Fruit fly (Drosophila melanogaster) whole organism, prepupa: ENCODE results near the gene Hmbs.

ENCODE experiments used
- Blimp-1 ChIP-seq: fragments of 200-800 bp; sonication (Bioruptor generic); optimal IDR thresholded peaks from 3 replicates; lab custom pipeline; 2017; ENCODE audit warnings: missing biosample characterization, missing genetic modification characterization, mild to moderate bottlenecking, moderate library complexity, missing genetic modification reagents
- CG10631 ChIP-seq: fragments of 200-800 bp; sonication (Bioruptor generic); optimal IDR thresholded peaks from 2 replicates; lab custom pipeline; 2016; ENCODE audit warnings: missing biosample characterization, missing genetic modification characterization
- CG11294 ChIP-seq: fragments of 200-800 bp; sonication (Bioruptor generic); IDR thresholded peaks from 2 replicates; pipeline ENCODE4 v1.3.6; 2022; ENCODE audit warnings: missing biosample characterization, missing genetic modification characterization
- CG11762 ChIP-seq: fragments of 200-800 bp; sonication (Bioruptor generic); optimal IDR thresholded peaks from 3 replicates; lab custom pipeline; 2016; ENCODE audit warnings: missing biosample characterization, missing genetic modification characterization; ENCODE audit not compliant: insufficient read depth
- CG11902 ChIP-seq: fragments of 200-800 bp; sonication (Bioruptor generic); optimal IDR thresholded peaks from 3 replicates; lab custom pipeline; 2016; ENCODE audit warnings: missing biosample characterization, missing genetic modification characterization
- CG15336 ChIP-seq: fragments of 200-800 bp; sonication (Bioruptor generic); IDR thresholded peaks from 2 replicates; pipeline ENCODE4 v1.3.6; 2022; ENCODE audit warnings: missing biosample characterization, missing genetic modification characterization
- CG1621 ChIP-seq: fragments of 200-800 bp; sonication (Bioruptor generic); optimal IDR thresholded peaks from 3 replicates; lab custom pipeline; 2018; ENCODE audit warnings: missing biosample characterization, mild to moderate bottlenecking, missing genetic modification characterization
- CG16779 ChIP-seq: fragments of 200-800 bp; sonication (Bioruptor generic); optimal IDR thresholded peaks from 3 replicates; lab custom pipeline; 2017; ENCODE audit warnings: missing biosample characterization, mild to moderate bottlenecking, missing genetic modification characterization
- CG3032 ChIP-seq: fragments of 200-800 bp; optimal IDR thresholded peaks from 2 replicates; lab custom pipeline; 2019; ENCODE audit warnings: missing biosample characterization, mild to moderate bottlenecking, missing genetic modification characterization, moderate library complexity
- CG31627 ChIP-seq: fragments of 200-800 bp; sonication (Bioruptor generic); optimal IDR thresholded peaks from 3 replicates; lab custom pipeline; 2016; ENCODE audit warnings: missing biosample characterization, missing genetic modification characterization
- CG32006 ChIP-seq: fragments of 200-800 bp; sonication (Bioruptor generic); optimal IDR thresholded peaks from 3 replicates; lab custom pipeline; 2017; ENCODE audit warnings: missing biosample characterization, mild to moderate bottlenecking, missing genetic modification characterization
- CG34406 ChIP-seq: fragments of 200-800 bp; sonication (Bioruptor generic); optimal IDR thresholded peaks from 3 replicates; lab custom pipeline; 2016; ENCODE audit warnings: missing biosample characterization, missing genetic modification characterization
- CG3919 ChIP-seq: fragments of 200-800 bp; sonication (Bioruptor generic); optimal IDR thresholded peaks from 3 replicates; lab custom pipeline; 2016; ENCODE audit warnings: missing biosample characterization, missing genetic modification characterization
- CG4318 ChIP-seq: fragments of 200-800 bp; sonication (Bioruptor generic); optimal IDR thresholded peaks from 3 replicates; lab custom pipeline; 2017; ENCODE audit warnings: missing biosample characterization, mild to moderate bottlenecking, missing genetic modification characterization
- CG6163 ChIP-seq: fragments of 200-800 bp; sonication (Bioruptor generic); IDR thresholded peaks from 3 replicates; pipeline ENCODE4 v1.3.6; 2022; ENCODE audit warnings: missing biosample characterization, missing genetic modification characterization
- CG6276 ChIP-seq: fragments of 200-800 bp; sonication (Bioruptor generic); optimal IDR thresholded peaks from 2 replicates; lab custom pipeline; 2017; ENCODE audit warnings: missing biosample characterization, mild to moderate bottlenecking, missing genetic modification characterization
- CG6792 ChIP-seq: fragments of 200-800 bp; sonication (Bioruptor generic); optimal IDR thresholded peaks from 3 replicates; lab custom pipeline; 2016; ENCODE audit warnings: missing biosample characterization, missing genetic modification characterization
- CG6854 ChIP-seq: fragments of 200-800 bp; sonication (Bioruptor generic); optimal IDR thresholded peaks from 2 replicates; lab custom pipeline; 2017; ENCODE audit warnings: missing biosample characterization, mild to moderate bottlenecking, missing genetic modification characterization
- CG7368 ChIP-seq: fragments of 200-800 bp; sonication (Bioruptor generic); optimal IDR thresholded peaks from 3 replicates; lab custom pipeline; 2016; ENCODE audit warnings: missing biosample characterization, missing genetic modification characterization
- CG8119 ChIP-seq: fragments of 200-800 bp; sonication (Bioruptor generic); IDR thresholded peaks from 3 replicates; pipeline ENCODE4 v1.3.6; 2022; ENCODE audit warnings: missing biosample characterization, missing genetic modification characterization
- CG8319 ChIP-seq: fragments of 200-800 bp; sonication (Bioruptor generic); optimal IDR thresholded peaks from 3 replicates; lab custom pipeline; 2016; ENCODE audit warnings: missing biosample characterization, missing genetic modification characterization
- CG8632 ChIP-seq: fragments of 200-800 bp; sonication (Bioruptor generic); optimal IDR thresholded peaks from 3 replicates; lab custom pipeline; 2016; ENCODE audit warnings: missing biosample characterization, missing genetic modification characterization
- CG9139 ChIP-seq: fragments of 200-800 bp; sonication (Bioruptor generic); optimal IDR thresholded peaks from 3 replicates; lab custom pipeline; 2017; ENCODE audit warnings: missing biosample characterization, mild to moderate bottlenecking, missing genetic modification characterization
- Eip75B ChIP-seq: fragments of 200-800 bp; sonication (Bioruptor generic); optimal IDR thresholded peaks from 3 replicates; lab custom pipeline; 2016; ENCODE audit warnings: missing biosample characterization, missing genetic modification characterization
- Eip78C ChIP-seq: fragments of 200-800 bp; sonication (Bioruptor generic); peaks from one replicate; lab custom pipeline; 2016; ENCODE audit warnings: missing biosample characterization, missing genetic modification characterization
- Eip93F ChIP-seq: fragments of 200-800 bp; sonication (Bioruptor generic); optimal IDR thresholded peaks from 2 replicates; lab custom pipeline; 2016; ENCODE audit warnings: missing biosample characterization, mild to moderate bottlenecking, missing genetic modification characterization
- Ets21C ChIP-seq: fragments of 200-800 bp; sonication (Bioruptor generic); optimal IDR thresholded peaks from 3 replicates; lab custom pipeline; 2016; ENCODE audit warnings: missing biosample characterization, missing genetic modification characterization
- Ets96B ChIP-seq: fragments of 200-800 bp; optimal IDR thresholded peaks from 2 replicates; lab custom pipeline; 2019; ENCODE audit warnings: missing biosample characterization, mild to moderate bottlenecking, missing genetic modification characterization, moderate library complexity
- Gug ChIP-seq: fragments of 200-800 bp; sonication (Bioruptor generic); IDR thresholded peaks from 2 replicates; pipeline ENCODE4 v1.3.6; 2022; ENCODE audit warnings: missing biosample characterization, missing genetic modification characterization
- Hr38 ChIP-seq: sonication (Bioruptor generic); optimal IDR thresholded peaks from 2 replicates; lab custom pipeline; 2016; ENCODE audit warnings: missing biosample characterization, missing genetic modification characterization
- Hr39 ChIP-seq: fragments of 200-800 bp; sonication (Bioruptor generic); optimal IDR thresholded peaks from 2 replicates; lab custom pipeline; 2016; ENCODE audit warnings: missing biosample characterization, missing genetic modification characterization
- Hr4 ChIP-seq: fragments of 200-800 bp; sonication (Bioruptor generic); optimal IDR thresholded peaks from 3 replicates; lab custom pipeline; 2016; ENCODE audit warnings: missing biosample characterization, missing genetic modification characterization
- Lpt ChIP-seq: fragments of 200-800 bp; sonication (Bioruptor generic); optimal IDR thresholded peaks from 3 replicates; lab custom pipeline; 2016; ENCODE audit warnings: missing biosample characterization, missing genetic modification characterization
- Met ChIP-seq: fragments of 200-800 bp; sonication (Bioruptor generic); optimal IDR thresholded peaks from 3 replicates; lab custom pipeline; 2016; ENCODE audit warnings: missing biosample characterization, missing genetic modification characterization
- OdsH ChIP-seq: fragments of 200-800 bp; sonication (Bioruptor generic); optimal IDR thresholded peaks from 3 replicates; lab custom pipeline; 2016; ENCODE audit warnings: missing biosample characterization, missing genetic modification characterization
- Smox ChIP-seq: fragments of 200-800 bp; sonication (Bioruptor generic); optimal IDR thresholded peaks from 3 replicates; lab custom pipeline; 2016; ENCODE audit warnings: missing biosample characterization, missing genetic modification characterization
- Sox14 ChIP-seq: fragments of 200-800 bp; sonication (Bioruptor generic); optimal IDR thresholded peaks from 3 replicates; lab custom pipeline; 2016; ENCODE audit warnings: missing biosample characterization, missing genetic modification characterization
- achi ChIP-seq: fragments of 200-800 bp; sonication (Bioruptor generic); optimal IDR thresholded peaks from 3 replicates; lab custom pipeline; 2016; ENCODE audit warnings: missing biosample characterization, missing genetic modification characterization
- acj6 ChIP-seq: fragments of 200-800 bp; sonication (Bioruptor generic); optimal IDR thresholded peaks from 3 replicates; lab custom pipeline; 2016; ENCODE audit warnings: missing biosample characterization, missing genetic modification characterization
- cyc ChIP-seq: fragments of 200-800 bp; sonication (Bioruptor generic); optimal IDR thresholded peaks from 3 replicates; lab custom pipeline; 2016; ENCODE audit warnings: missing biosample characterization, missing genetic modification characterization
- dac ChIP-seq: fragments of 200-800 bp; sonication (Bioruptor generic); optimal IDR thresholded peaks from 2 replicates; lab custom pipeline; 2017; ENCODE audit warnings: missing biosample characterization, mild to moderate bottlenecking, missing genetic modification characterization
- dsx ChIP-seq: fragments of 200-800 bp; optimal IDR thresholded peaks from 3 replicates; lab custom pipeline; 2019; ENCODE audit warnings: missing biosample characterization, mild to moderate bottlenecking, missing genetic modification characterization, moderate library complexity; ENCODE audit not compliant: poor library complexity, severe bottlenecking
- eg ChIP-seq: fragments of 200-800 bp; sonication (Bioruptor generic); IDR thresholded peaks from 3 replicates; pipeline ENCODE4 v1.3.6; 2022; ENCODE audit warnings: missing biosample characterization, missing genetic modification characterization
- esn ChIP-seq: fragments of 200-800 bp; sonication (Bioruptor generic); optimal IDR thresholded peaks from 2 replicates; lab custom pipeline; 2016; ENCODE audit warnings: missing biosample characterization, mild to moderate bottlenecking, missing genetic modification characterization, moderate library complexity
- fd59A ChIP-seq: fragments of 200-800 bp; sonication (Bioruptor generic); optimal IDR thresholded peaks from 2 replicates; lab custom pipeline; 2017; ENCODE audit warnings: missing biosample characterization, mild to moderate bottlenecking, missing genetic modification characterization, missing genetic modification reagents
- net ChIP-seq: fragments of 200-800 bp; sonication (Bioruptor generic); optimal IDR thresholded peaks from 3 replicates; lab custom pipeline; 2016; ENCODE audit warnings: missing biosample characterization, missing genetic modification characterization
- pdm3 ChIP-seq: fragments of 200-800 bp; sonication (Bioruptor generic); optimal IDR thresholded peaks from 3 replicates; lab custom pipeline; 2016; ENCODE audit warnings: missing biosample characterization, missing genetic modification characterization
- salr ChIP-seq, 2 experiments: fragments of 200-800 bp; sonication (Bioruptor generic); optimal IDR thresholded peaks; 3 replicates each; lab custom pipeline; 2016 to 2018; ENCODE audit warnings: missing biosample characterization in 2 of 2, missing genetic modification characterization in 2 of 2, mild to moderate bottlenecking in 1 of 2
- spab ChIP-seq: fragments of 200-800 bp; sonication (Bioruptor generic); optimal IDR thresholded peaks from 2 replicates; lab custom pipeline; 2017; ENCODE audit warnings: missing biosample characterization, mild to moderate bottlenecking, missing genetic modification characterization, missing genetic modification reagents
- ss ChIP-seq, 2 experiments: fragments of 200-800 bp; sonication (Bioruptor generic); optimal IDR thresholded peaks; 2 replicates in 1 of 2; 3 replicates in 1 of 2; lab custom pipeline; 2017 to 2018; ENCODE audit warnings: mild to moderate bottlenecking in 2 of 2, missing biosample characterization in 2 of 2, missing genetic modification characterization in 2 of 2, moderate library complexity in 1 of 2
- svp ChIP-seq: fragments of 200-800 bp; sonication (Bioruptor generic); peaks from one replicate; lab custom pipeline; 2016; ENCODE audit warnings: missing biosample characterization, missing genetic modification characterization
- topi ChIP-seq: fragments of 200-800 bp; sonication (Bioruptor generic); optimal IDR thresholded peaks from 3 replicates; lab custom pipeline; 2016; ENCODE audit warnings: missing biosample characterization, missing genetic modification characterization
- vri ChIP-seq: fragments of 200-800 bp; sonication (Bioruptor generic); optimal IDR thresholded peaks from 3 replicates; lab custom pipeline; 2016; ENCODE audit warnings: missing biosample characterization, mild to moderate bottlenecking, missing genetic modification characterization

Hmbs gene

dm6 chr3L:1335428-1335764 is 707 bp downstream of the Hmbs start:
- TF ChIP-seq OdsH (GFP tag; lab: Kevin White, UChicago), result peak; percentile 59
- TF ChIP-seq CG6854 (GFP tag; lab: Kevin White, UChicago), result no peak
- TF ChIP-seq Gug, result peak; percentile 70
- TF ChIP-seq CG6792 (GFP tag; lab: Kevin White, UChicago), result peak; percentile 17
- TF ChIP-seq fd59A (GFP tag; lab: Kevin White, UChicago), result no peak
- peak; percentile 88 for TF ChIP-seq svp (GFP tag; lab: Kevin White, UChicago)
- peak; percentile 69 for TF ChIP-seq CG3919 (GFP tag; lab: Kevin White, UChicago)
- TF ChIP-seq pdm3 (GFP tag; lab: Kevin White, UChicago), result peak; percentile 60
- TF ChIP-seq Eip75B (GFP tag; lab: Kevin White, UChicago), result peak; percentile 46
- TF ChIP-seq cyc (GFP tag; lab: Kevin White, UChicago), result peak; percentile 56
- no peak for TF ChIP-seq CG3032 (tag; lab: Kevin White, UChicago)
- peak; percentile 26 for TF ChIP-seq CG10631
- TF ChIP-seq Hr39, result peak; percentile 65
- TF ChIP-seq CG31627 (GFP tag; lab: Kevin White, UChicago), result peak; percentile 60
- TF ChIP-seq Hr38 (GFP tag; lab: Kevin White, UChicago), result no peak
- TF ChIP-seq CG34406 (GFP tag; lab: Kevin White, UChicago), result peak; percentile 24
- peak; percentile 90 for TF ChIP-seq vri
- TF ChIP-seq CG6276 (GFP tag; lab: Kevin White, UChicago), result no peak
- TF ChIP-seq Lpt (GFP tag; lab: Kevin White, UChicago), result peak; percentile 62
- TF ChIP-seq CG7368, result peak; percentile 41
- TF ChIP-seq CG8319 (GFP tag; lab: Kevin White, UChicago), result no peak
- no peak for TF ChIP-seq CG11902 (GFP tag; lab: Kevin White, UChicago)
- no peak for TF ChIP-seq spab
- no peak for TF ChIP-seq Ets96B (tag; lab: Kevin White, UChicago)
- no peak for TF ChIP-seq CG16779 (tag; lab: Kevin White, UChicago)
- TF ChIP-seq Smox (GFP tag; lab: Kevin White, UChicago), result no peak
- TF ChIP-seq dsx (GFP tag; lab: Kevin White, UChicago), result no peak
- TF ChIP-seq Blimp-1 (GFP tag; lab: Kevin White, UChicago), result no peak
- peak; percentile 67 for TF ChIP-seq CG32006
- no peak for TF ChIP-seq CG1621 (tag; lab: Kevin White, UChicago)
- peak; percentile 67 for TF ChIP-seq Sox14 (GFP tag; lab: Kevin White, UChicago)
- peak; percentile 57 for TF ChIP-seq acj6 (GFP tag; lab: Kevin White, UChicago)
- no peak for TF ChIP-seq ss (GFP tag; optimal IDR thresholded peaks at IDR 0.05; lab: Kevin White, UChicago)
- TF ChIP-seq topi, result peak; percentile 63
- peak; percentile 26 for TF ChIP-seq CG11762 (GFP tag; lab: Kevin White, UChicago)
- TF ChIP-seq CG15336 (GFP tag; lab: Robert Waterston, UW), result peak; percentile 86
- no peak for TF ChIP-seq salr (GFP tag; optimal IDR thresholded peaks at IDR 0.05; lab: Kevin White, UChicago)
- TF ChIP-seq CG9139 (GFP tag; lab: Kevin White, UChicago), result no peak
- TF ChIP-seq Met (GFP tag; lab: Kevin White, UChicago), result peak; percentile 64
- no peak for TF ChIP-seq CG4318 (GFP tag; lab: Kevin White, UChicago)
- TF ChIP-seq CG6163 (GFP tag; lab: Robert Waterston, UW), result peak; percentile 81
- TF ChIP-seq net (GFP tag; lab: Kevin White, UChicago), result peak; percentile 55
- TF ChIP-seq eg (GFP tag; lab: Robert Waterston, UW), result peak; percentile 85
- no peak for TF ChIP-seq Eip93F (GFP tag; lab: Kevin White, UChicago)
- peak; percentile 58 for TF ChIP-seq achi
- peak; percentile 86 for TF ChIP-seq Hr4 (GFP tag; lab: Kevin White, UChicago)
- TF ChIP-seq CG11294, result peak; percentile 81
- TF ChIP-seq Ets21C, result no peak
- TF ChIP-seq dac (GFP tag; lab: Kevin White, UChicago), result peak; percentile 27
- TF ChIP-seq CG8632 (GFP tag; lab: Kevin White, UChicago), result no peak
- TF ChIP-seq CG8119 (GFP tag; lab: Robert Waterston, UW), result peak; percentile 61; the same call in 1 of the 3 replicates
- peak; percentile 94 for TF ChIP-seq Eip78C (GFP tag; lab: Kevin White, UChicago)
- TF ChIP-seq esn (GFP tag; lab: Kevin White, UChicago), result peak; percentile 68
